Worm (Caenorhabditis elegans): Measurements from ENCODE around the gene srw-118.
"Not testable (repeated sequence)": the region's sequence is repeated elsewhere in the genome, so short reads cannot be mapped to it uniquely, and the experiment has no call there.

Gene srw-118

ce11 chrV:2983351-2983750 lies 3.5 kb upstream of the srw-118 start, which contains the start of gene srw-117:
Gene srw-117, minus strand, starts transcription at chrV:2983451.
- TF ChIP-seq mdl-1 (tag; optimal IDR thresholded peaks at IDR 0.05) (no peak), sox-4 (tag; optimal IDR thresholded peaks at IDR 0.05) (no peak), dsc-1 (tag; optimal IDR thresholded peaks at IDR 0.05) (no peak), elt-2 (tag; optimal IDR thresholded peaks at IDR 0.05) (no peak), mep-1 (tag; optimal IDR thresholded peaks at IDR 0.05) (no peak), lir-3 (tag; optimal IDR thresholded peaks at IDR 0.05; ENCODE audit: poor library complexity) (no peak), pqm-1 (tag; optimal IDR thresholded peaks at IDR 0.05) (no peak), fkh-8 (tag; optimal IDR thresholded peaks at IDR 0.05) (no peak), pax-3 (tag; optimal IDR thresholded peaks at IDR 0.05) (no peak), efl-3 (GFP tag; optimal IDR thresholded peaks at IDR 0.05) (no peak), grh-1 (GFP tag; IDR thresholded peaks at IDR 0.05) (no peak), fkh-10 (GFP tag; optimal IDR thresholded peaks at IDR 0.05) (no peak), blmp-1 (tag; optimal IDR thresholded peaks at IDR 0.05) (no peak), unc-98 (GFP tag; IDR thresholded peaks at IDR 0.05) (no peak)

ce11 chrV:2976287-2976686 lies 3.6 kb downstream of the srw-118 start, which contains the start of gene srw-124:
Gene srw-124, plus strand, starts transcription at chrV:2976587.
- TF ChIP-seq isw-1 (GFP tag; IDR thresholded peaks at IDR 0.05) (no peak), nhr-90 (tag; optimal IDR thresholded peaks at IDR 0.05; ENCODE audit: poor library complexity) (no peak), ama-1 (optimal IDR thresholded peaks at IDR 0.05) (no peak), nhr-76 (tag; optimal IDR thresholded peaks at IDR 0.05) (no peak), snu-23 (GFP tag; optimal IDR thresholded peaks at IDR 0.05) (no peak), nhr-11 (tag; optimal IDR thresholded peaks at IDR 0.05) (no peak), aly-2 (tag; optimal IDR thresholded peaks at IDR 0.05) (no peak), unc-30 (tag; optimal IDR thresholded peaks at IDR 0.05) (no peak), xbp-1 (tag; optimal IDR thresholded peaks at IDR 0.05) (no peak), ztf-4 (tag; optimal IDR thresholded peaks at IDR 0.05) (no peak), dpl-1 (GFP tag; optimal IDR thresholded peaks at IDR 0.05) (no peak)

DNA sequence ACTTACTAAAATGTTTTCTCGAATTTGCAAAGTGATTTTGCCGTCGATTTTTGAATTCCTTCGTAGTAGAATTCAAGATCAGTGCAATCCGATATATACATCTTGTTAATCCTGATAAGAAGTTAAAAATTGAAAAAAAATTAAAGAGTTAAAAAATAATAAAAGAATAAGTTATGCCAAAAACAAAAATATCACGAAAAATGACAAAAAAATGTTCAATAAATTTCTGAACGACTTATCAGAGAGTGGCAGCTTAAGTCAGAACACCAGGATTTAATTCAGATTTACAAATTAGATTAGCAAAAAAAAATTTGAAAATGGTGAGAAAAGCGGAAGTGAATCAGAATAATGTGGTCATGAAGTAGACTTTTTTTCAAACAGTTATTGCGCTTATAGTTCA lies 4.6 kb downstream of the srw-118 start, which contains the start of gene srw-123:
srw-123 (minus strand) TSS at position 101 of the 400 bp plus-strand sequence.
- TF ChIP-seq zip-4 (GFP tag; optimal IDR thresholded peaks at IDR 0.05); xbp-1 (tag; optimal IDR thresholded peaks at IDR 0.05); ceh-90 (tag; optimal IDR thresholded peaks at IDR 0.05): not testable (repeated sequence)

ce11 chrV:2971307-2971999 lies 8.4 kb downstream of the srw-118 start, which contains the start of gene srw-129:
Gene srw-129, plus strand, starts transcription at chrV:2971949.
- TF ChIP-seq elt-2 (tag; optimal IDR thresholded peaks at IDR 0.05) (no peak), snpc-4 (tag; optimal IDR thresholded peaks at IDR 0.05) (no peak)

- no peak for TF ChIP-seq nhr-76 (tag; optimal IDR thresholded peaks at IDR 0.05)
- TF ChIP-seq lin-35 (GFP tag; optimal IDR thresholded peaks at IDR 0.05), result no peak
- TF ChIP-seq aly-2 (tag; optimal IDR thresholded peaks at IDR 0.05), result no peak
- no peak for TF ChIP-seq elt-3 (tag; optimal IDR thresholded peaks at IDR 0.05)
- TF ChIP-seq lin-14 (GFP tag; optimal IDR thresholded peaks at IDR 0.05), result no peak
- no peak for TF ChIP-seq efl-1 (optimal IDR thresholded peaks at IDR 0.05)
- TF ChIP-seq efl-1 (GFP tag; optimal IDR thresholded peaks at IDR 0.05 in 1 of 2), result no peak
- no peak for TF ChIP-seq pag-3 (tag; optimal IDR thresholded peaks at IDR 0.05; ENCODE audit: borderline replicate concordance, insufficient read depth)
Observed at ce11 chrV:2964786-2965185, 15.1 kb downstream of the srw-118 start, which contains the start of gene srh-88. Gene srh-88, minus strand, starts transcription at chrV:2964886.

Measured in whole organism, L1 larva.